Worm (Caenorhabditis elegans): Measurements from ENCODE around the gene lhpp-1.

lhpp-1 gene

ce11 chrV:12082932-12083331 is 28.7 kb downstream of the lhpp-1 start, which contains the start of gene R07B7.10:
R07B7.10 (plus strand) TSS chrV:12083216.
- TF ChIP-seq T22C8.4 (GFP tag; IDR thresholded peaks at IDR 0.05), result no peak
- no peak for TF ChIP-seq klf-2 (GFP tag; conservative IDR thresholded peaks at IDR 0.05)
- TF ChIP-seq ztf-23 (GFP tag; IDR thresholded peaks at IDR 0.05), result no peak
- TF ChIP-seq ztf-29 (GFP tag; IDR thresholded peaks at IDR 0.05), result no peak
- TF ChIP-seq ref-1 (GFP tag; conservative IDR thresholded peaks at IDR 0.05), result no peak
- no peak for TF ChIP-seq med-1 (GFP tag; optimal IDR thresholded peaks at IDR 0.05; ENCODE audit: insufficient read depth)
- no peak for TF ChIP-seq cog-1 (tag; optimal IDR thresholded peaks at IDR 0.05)

- TF ChIP-seq tab-1 (GFP tag; IDR thresholded peaks at IDR 0.05) (no peak), med-1 (GFP tag; optimal IDR thresholded peaks at IDR 0.05; ENCODE audit: insufficient read depth) (no peak), cog-1 (tag; optimal IDR thresholded peaks at IDR 0.05) (no peak), ztf-29 (GFP tag; IDR thresholded peaks at IDR 0.05) (no peak), ref-1 (GFP tag; conservative IDR thresholded peaks at IDR 0.05) (no peak), flt-1 (GFP tag; IDR thresholded peaks at IDR 0.05) (no peak), T22C8.4 (GFP tag; IDR thresholded peaks at IDR 0.05) (no peak), ztf-23 (GFP tag; IDR thresholded peaks at IDR 0.05) (no peak), klf-2 (GFP tag; conservative IDR thresholded peaks at IDR 0.05) (no peak)
These were observed 31.3 kb downstream of the lhpp-1 start, which contains the start of gene R07B7.9 for ce11 chrV:12080274-12080673. R07B7.9 (minus strand) TSS chrV:12080374.

- TF ChIP-seq tab-1 (GFP tag; IDR thresholded peaks at IDR 0.05) (no peak), klf-2 (GFP tag; conservative IDR thresholded peaks at IDR 0.05) (no peak), T22C8.4 (GFP tag; IDR thresholded peaks at IDR 0.05) (no peak), ztf-23 (GFP tag; IDR thresholded peaks at IDR 0.05) (no peak), ref-1 (GFP tag; conservative IDR thresholded peaks at IDR 0.05) (no peak)
These were observed 35.6 kb downstream of the lhpp-1 start for ce11 chrV:12075983-12076382.

- TF ChIP-seq klf-2 (GFP tag; conservative IDR thresholded peaks at IDR 0.05) (no peak), ztf-23 (GFP tag; IDR thresholded peaks at IDR 0.05) (no peak), flt-1 (GFP tag; IDR thresholded peaks at IDR 0.05) (no peak), cog-1 (tag; optimal IDR thresholded peaks at IDR 0.05) (no peak), T22C8.4 (GFP tag; IDR thresholded peaks at IDR 0.05) (no peak), med-1 (GFP tag; optimal IDR thresholded peaks at IDR 0.05; ENCODE audit: insufficient read depth) (no peak), ztf-29 (GFP tag; IDR thresholded peaks at IDR 0.05) (no peak), tab-1 (GFP tag; IDR thresholded peaks at IDR 0.05) (no peak), ref-1 (GFP tag; conservative IDR thresholded peaks at IDR 0.05) (no peak)
These were observed 36.7 kb downstream of the lhpp-1 start, which contains the start of gene R07B7.6 for ce11 chrV:12074886-12075285. R07B7.6 (minus strand) TSS chrV:12074986.

- no peak for TF ChIP-seq flt-1 (GFP tag; IDR thresholded peaks at IDR 0.05)
- TF ChIP-seq ref-1 (GFP tag; conservative IDR thresholded peaks at IDR 0.05), result no peak
- no peak for TF ChIP-seq tab-1 (GFP tag; IDR thresholded peaks at IDR 0.05)
- TF ChIP-seq med-1 (GFP tag; optimal IDR thresholded peaks at IDR 0.05; ENCODE audit: insufficient read depth), result no peak
- no peak for TF ChIP-seq ztf-29 (GFP tag; IDR thresholded peaks at IDR 0.05)
- TF ChIP-seq klf-2 (GFP tag; conservative IDR thresholded peaks at IDR 0.05), result no peak
- TF ChIP-seq cog-1 (tag; optimal IDR thresholded peaks at IDR 0.05), result no peak
- no peak for TF ChIP-seq T22C8.4 (GFP tag; IDR thresholded peaks at IDR 0.05)
- TF ChIP-seq ztf-23 (GFP tag; IDR thresholded peaks at IDR 0.05), result no peak
These were observed 40.1 kb downstream of the lhpp-1 start for ce11 chrV:12071483-12071882.

DNA sequence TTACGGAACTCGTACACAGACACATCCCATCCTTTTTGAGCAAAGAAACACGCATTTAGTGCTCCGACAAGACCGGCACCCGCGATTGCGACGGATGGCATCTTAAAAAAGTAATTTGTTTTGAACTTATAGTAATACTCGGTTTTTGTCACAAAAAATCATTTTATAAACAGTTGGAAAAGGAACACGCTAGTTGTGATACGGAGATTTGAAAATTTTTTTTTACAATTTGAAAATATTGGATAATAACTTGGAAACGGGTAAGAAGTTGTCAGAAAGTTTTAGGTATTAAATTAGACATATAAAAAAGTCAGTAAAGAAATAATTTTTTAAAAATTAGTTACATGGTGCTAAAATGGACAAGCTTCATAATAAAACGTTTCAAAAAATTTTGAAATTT is 41.2 kb downstream of the lhpp-1 start, which contains the start of gene kmo-1:
Gene kmo-1, minus strand, starts transcription at position 101 of the 400 bp plus-strand sequence.
- no peak for TF ChIP-seq cog-1 (tag; optimal IDR thresholded peaks at IDR 0.05)
- TF ChIP-seq flt-1 (GFP tag; IDR thresholded peaks at IDR 0.05), result no peak
- TF ChIP-seq ztf-23 (GFP tag; IDR thresholded peaks at IDR 0.05), result no peak
- no peak for TF ChIP-seq ztf-29 (GFP tag; IDR thresholded peaks at IDR 0.05)
- no peak for TF ChIP-seq T22C8.4 (GFP tag; IDR thresholded peaks at IDR 0.05)
- no peak for TF ChIP-seq tab-1 (GFP tag; IDR thresholded peaks at IDR 0.05)
- TF ChIP-seq ref-1 (GFP tag; conservative IDR thresholded peaks at IDR 0.05), result no peak
- no peak for TF ChIP-seq klf-2 (GFP tag; conservative IDR thresholded peaks at IDR 0.05)
- TF ChIP-seq med-1 (GFP tag; optimal IDR thresholded peaks at IDR 0.05; ENCODE audit: insufficient read depth), result no peak

- TF ChIP-seq ztf-29 (GFP tag; IDR thresholded peaks at IDR 0.05) (no peak), ref-1 (GFP tag; conservative IDR thresholded peaks at IDR 0.05) (no peak), med-1 (GFP tag; optimal IDR thresholded peaks at IDR 0.05; ENCODE audit: insufficient read depth) (no peak), klf-2 (GFP tag; conservative IDR thresholded peaks at IDR 0.05) (no peak), ztf-23 (GFP tag; IDR thresholded peaks at IDR 0.05) (no peak)
These were observed 43.2 kb downstream of the lhpp-1 start, which contains the start of gene kmo-2 for ce11 chrV:12068437-12068836. kmo-2 (minus strand) TSS chrV:12068537.

- TF ChIP-seq T22C8.4 (GFP tag; IDR thresholded peaks at IDR 0.05) (no peak), cog-1 (tag; optimal IDR thresholded peaks at IDR 0.05) (no peak), med-1 (GFP tag; optimal IDR thresholded peaks at IDR 0.05; ENCODE audit: insufficient read depth) (no peak), flt-1 (GFP tag; IDR thresholded peaks at IDR 0.05) (no peak), ref-1 (GFP tag; conservative IDR thresholded peaks at IDR 0.05) (no peak), tab-1 (GFP tag; IDR thresholded peaks at IDR 0.05) (no peak), klf-2 (GFP tag; conservative IDR thresholded peaks at IDR 0.05) (no peak), ztf-23 (GFP tag; IDR thresholded peaks at IDR 0.05) (no peak), ztf-29 (GFP tag; IDR thresholded peaks at IDR 0.05) (no peak)
These were observed 45.7 kb downstream of the lhpp-1 start for ce11 chrV:12065859-12066258.

ce11 chrV:12065369-12065768 is 46.2 kb downstream of the lhpp-1 start, which contains the start of gene pqn-53:
pqn-53 (minus strand) TSS chrV:12065391.
- TF ChIP-seq ztf-29 (GFP tag; IDR thresholded peaks at IDR 0.05) (no peak), ztf-23 (GFP tag; IDR thresholded peaks at IDR 0.05) (no peak), klf-2 (GFP tag; conservative IDR thresholded peaks at IDR 0.05) (no peak), T22C8.4 (GFP tag; IDR thresholded peaks at IDR 0.05) (peak; percentile 48; the same call in 1 of the 2 replicates), flt-1 (GFP tag; IDR thresholded peaks at IDR 0.05) (0 out of 2 replicates have a peak, but pooled peaks have one; percentile 46), tab-1 (GFP tag; IDR thresholded peaks at IDR 0.05) (no peak), ref-1 (GFP tag; conservative IDR thresholded peaks at IDR 0.05) (no peak)

- TF ChIP-seq klf-2 (GFP tag; conservative IDR thresholded peaks at IDR 0.05) (no peak), tab-1 (GFP tag; IDR thresholded peaks at IDR 0.05) (no peak), ztf-23 (GFP tag; IDR thresholded peaks at IDR 0.05) (0 out of 2 replicates have a peak, but pooled peaks have one; percentile 31), flt-1 (GFP tag; IDR thresholded peaks at IDR 0.05) (0 out of 2 replicates have a peak, but pooled peaks have one; percentile 29)
These were observed 48.6 kb downstream of the lhpp-1 start, which contains the start of gene clh-6 for ce11 chrV:12063036-12063435. clh-6 (minus strand) TSS chrV:12063368.

Data from whole organism, midembryonic.